Worm (Caenorhabditis elegans): Measurements from ENCODE around the gene ndab-2.

DNA sequence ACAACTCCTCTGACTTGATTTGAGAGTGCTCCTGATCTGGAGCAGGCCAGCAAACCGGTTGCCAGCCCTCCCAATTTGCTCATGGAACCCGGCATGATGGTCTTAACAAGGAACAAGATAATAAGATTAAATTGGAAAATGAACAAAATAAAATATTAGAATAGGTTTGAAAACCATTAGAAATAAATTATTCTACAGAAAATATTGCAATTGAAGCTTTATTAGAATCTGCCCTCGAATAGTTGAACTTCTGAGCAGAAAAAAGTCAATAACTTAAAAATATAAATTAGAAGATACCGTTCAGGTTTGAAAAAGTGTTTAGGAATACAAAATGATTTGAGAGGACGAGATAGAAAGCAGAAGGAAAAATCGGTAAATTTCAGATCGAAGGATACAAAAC is 21.8 kb upstream of the ndab-2 start, which contains the start of gene nuo-4:
- TF ChIP-seq ceh-9 (tag; optimal IDR thresholded peaks at IDR 0.05) (no peak), elt-2 (tag; optimal IDR thresholded peaks at IDR 0.05) (no peak)
